Fruit fly (Drosophila melanogaster) Kc167 (cell line): ENCODE results near the gene ovo.

Experiments
- Myc ChIP-seq: fragments of >200 bp; optimal IDR thresholded peaks from 2 replicates; lab custom pipeline; 2017; ENCODE audit warnings: missing external identifiers
- Sin3A ChIP-seq: fragments of >200 bp; optimal IDR thresholded peaks from 2 replicates; lab custom pipeline; 2018; ENCODE audit warnings: missing external identifiers
- h ChIP-seq: fragments of >200 bp; optimal IDR thresholded peaks from 3 replicates; lab custom pipeline; 2018; ENCODE audit warnings: missing external identifiers
- psq ChIP-seq: fragments of >200 bp; optimal IDR thresholded peaks from 2 replicates; lab custom pipeline; 2017; ENCODE audit warnings: missing external identifiers

dm6 chrX:5046895-5047306 is 1.2 kb upstream of the ovo start:
- TF ChIP-seq psq (no peak), Sin3A (lab: Kevin White, UChicago) (no peak), h (lab: Kevin White, UChicago) (no peak), Myc (lab: Kevin White, UChicago) (no peak)
